Fruit fly (Drosophila melanogaster): Measurements from ENCODE around the gene CG34150.

dm6 chr3R:24857459-24857858 lies 43.4 kb downstream of the CG34150 start, which contains the start of gene CAH4:
- no peak for TF ChIP-seq CG11617 (GFP tag; optimal IDR thresholded peaks at IDR 0.05)
- no peak for TF ChIP-seq tj (GFP tag; optimal IDR thresholded peaks at IDR 0.05)
- TF ChIP-seq bab1 (GFP tag; optimal IDR thresholded peaks at IDR 0.05) = no peak
- TF ChIP-seq kay (GFP tag; ENCODE audit: borderline replicate concordance) = no peak
- TF ChIP-seq pad (GFP tag; optimal IDR thresholded peaks at IDR 0.05) = no peak
- TF ChIP-seq Crg-1 (GFP tag; optimal IDR thresholded peaks at IDR 0.05) = no peak
